Worm (Caenorhabditis elegans) whole organism, L4 larva: Measurements from ENCODE around the gene xbx-5.

Experiments used
- R02D3.7 ChIP-seq: fragments of 150-350 bp; sonication (generic microtip); optimal IDR thresholded peaks from 3 replicates; lab custom pipeline; 2014; ENCODE audit warnings: missing biosample characterization, missing genetic modification characterization
- Y48G9A.11 ChIP-seq: fragments of 200-800 bp; sonication (Bioruptor generic); IDR thresholded peaks from 2 replicates; pipeline ENCODE4 v1.3.6; 2022; ENCODE audit warnings: missing genetic modification reagents, missing genetic modification characterization, missing compliant biosample characterization
- Y75B8A.6 ChIP-seq: fragments of 200-800 bp; sonication (Bioruptor generic); IDR thresholded peaks from 2 replicates; pipeline ENCODE4 v1.3.6; 2022; ENCODE audit warnings: missing genetic modification reagents, missing genetic modification characterization, missing compliant biosample characterization
- ctbp-1 ChIP-seq: fragments of 200-800 bp; sonication (Bioruptor generic); IDR thresholded peaks from 2 replicates; pipeline ENCODE4 v1.3.6; 2022; ENCODE audit warnings: missing genetic modification reagents, missing genetic modification characterization, missing compliant biosample characterization
- lsy-2 ChIP-seq, 2 experiments: fragments of 150-350 bp in 1 of 2; sonication (generic microtip) in 1 of 2; optimal IDR thresholded peaks; 2 replicates each; lab custom pipeline; 2014 to 2017; ENCODE audit warnings: missing biosample characterization in 2 of 2, missing genetic modification characterization in 2 of 2
- pha-4 ChIP-seq, 2 experiments: fragments of 150-350 bp in 1 of 2; fragments of 200-800 bp in 1 of 2; sonication (Bioruptor generic) in 1 of 2; IDR thresholded peaks in 1 of 2; optimal IDR thresholded peaks in 1 of 2; 2 replicates each; pipeline versions ENCODE4 v1.3.6 to Lab custom; 2014 to 2022; ENCODE audit warnings: missing genetic modification characterization in 2 of 2, missing genetic modification reagents in 2 of 2, missing biosample characterization in 1 of 2, missing compliant biosample characterization in 1 of 2
- rbr-2 ChIP-seq: sonication (generic microtip); optimal IDR thresholded peaks from 2 replicates; lab custom pipeline; 2016; ENCODE audit warnings: missing genotype, missing genetic modification characterization, missing compliant biosample characterization
- unc-130 ChIP-seq: sonication (generic microtip); optimal IDR thresholded peaks from 2 replicates; lab custom pipeline; 2016; ENCODE audit warnings: missing genetic modification reagents, missing genetic modification characterization, missing compliant biosample characterization
- zfp-2 ChIP-seq: sonication (generic microtip); optimal IDR thresholded peaks from 2 replicates; lab custom pipeline; 2016; ENCODE audit warnings: mild to moderate bottlenecking, missing genetic modification characterization, missing compliant biosample characterization

DNA sequence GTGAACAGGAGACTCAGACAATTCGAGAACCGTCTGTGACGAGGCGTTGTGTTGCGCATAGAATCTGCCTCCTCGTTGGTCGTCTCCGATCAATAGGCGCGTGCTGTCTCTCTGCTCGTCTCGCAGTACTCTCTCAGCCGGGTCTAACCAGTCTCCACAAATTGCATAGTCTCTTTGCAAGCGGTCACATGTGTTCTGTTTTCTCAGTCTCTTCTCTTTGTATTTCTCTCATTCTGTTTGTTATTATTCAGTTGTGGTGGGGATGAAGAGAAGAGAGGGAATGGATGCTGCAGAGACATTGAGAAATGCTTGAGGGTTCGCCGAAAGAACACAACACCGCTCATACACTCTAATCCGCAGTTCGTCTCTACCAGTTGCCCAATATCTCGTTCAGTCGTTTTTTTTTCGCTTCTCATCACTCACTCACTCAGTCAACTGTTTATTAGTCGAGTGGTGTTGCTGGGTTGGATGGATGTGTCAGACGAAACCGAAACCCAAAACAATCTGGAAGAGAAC, 2.8 kb downstream of the xbx-5 start:
- TF ChIP-seq Y48G9A.11 (GFP tag; lab: Robert Waterston, UW) (no peak), unc-130 (GFP tag; lab: Kevin White, UChicago) (peak; percentile 49), rbr-2 (tag; lab: Kevin White, UChicago) (peak; percentile 97), R02D3.7 (tag; lab: Kevin White, UChicago) (no peak), zfp-2 (tag; lab: Kevin White, UChicago) (peak; percentile 73), Y75B8A.6 (GFP tag; lab: Robert Waterston, UW) (no peak), ctbp-1 (peak; percentile 96), pha-4 (GFP tag; IDR thresholded peaks at IDR 0.05; lab: Robert Waterston, UW) (peak; percentile 88), pha-4 (tag; optimal IDR thresholded peaks at IDR 0.05; lab: Kevin White, UChicago) (peak; percentile 14), lsy-2 (tag; optimal IDR thresholded peaks at IDR 0.05; lab: Kevin White, UChicago) (peak; percentile 90 to 95)
